Fruit fly (Drosophila melanogaster) whole organism, wandering third instar larva: Measurements from ENCODE around the gene CG12438.

ENCODE experiments used
- Abd-B ChIP-seq: fragments of >200 bp; optimal IDR thresholded peaks from 2 replicates; lab custom pipeline; 2017; ENCODE audit warnings: missing biosample characterization, missing genetic modification characterization
- lola ChIP-seq: fragments of >200 bp; optimal IDR thresholded peaks from 2 replicates; lab custom pipeline; 2017; ENCODE audit warnings: missing biosample characterization, missing genetic modification characterization
- usp ChIP-seq: fragments of >200 bp; optimal IDR thresholded peaks from 2 replicates; lab custom pipeline; 2017; ENCODE audit warnings: missing biosample characterization, missing genetic modification characterization

dm6 chr2L:8708399-8709077, 43.5 kb upstream of the CG12438 start:
- no peak for TF ChIP-seq lola (GFP tag; lab: Kevin White, UChicago)
- no peak for TF ChIP-seq usp (GFP tag; lab: Kevin White, UChicago)
- no peak for TF ChIP-seq Abd-B (GFP tag; lab: Kevin White, UChicago)
